Worm (Caenorhabditis elegans) whole organism, early embryonic: ENCODE measurements around the gene fbxa-183.
"Not testable (repeated sequence)": the region's sequence is repeated elsewhere in the genome, so short reads cannot be mapped to it uniquely, and the experiment has no call there.

Experiments
- B0310.2 ChIP-seq: sonication (generic microtip); optimal IDR thresholded peaks from 2 replicates; lab custom pipeline; 2016; ENCODE audit warnings: mild to moderate bottlenecking, missing genetic modification characterization, missing compliant biosample characterization
- F13C5.2 ChIP-seq: sonication (generic microtip); optimal IDR thresholded peaks from 2 replicates; lab custom pipeline; 2017; ENCODE audit warnings: mild to moderate bottlenecking, missing genetic modification characterization, inconsistent platforms, missing compliant biosample characterization
- aly-1 ChIP-seq: sonication (generic microtip); optimal IDR thresholded peaks from 2 replicates; lab custom pipeline; 2016; ENCODE audit warnings: missing genetic modification characterization, missing compliant biosample characterization
- ama-1 ChIP-seq: fragments of 150-350 bp; optimal IDR thresholded peaks from 2 replicates; lab custom pipeline; 2014
- ceh-13 ChIP-seq: fragments of 200-800 bp; sonication (Bioruptor generic); optimal IDR thresholded peaks from 2 replicates; lab custom pipeline; 2018; ENCODE audit warnings: mild to moderate bottlenecking, missing genetic modification characterization, missing compliant biosample characterization
- ceh-36 ChIP-seq: sonication (generic microtip); optimal IDR thresholded peaks from 2 replicates; lab custom pipeline; 2016; ENCODE audit warnings: missing genetic modification characterization, inconsistent platforms, missing compliant biosample characterization
- ets-7 ChIP-seq: sonication (generic microtip); optimal IDR thresholded peaks from 2 replicates; lab custom pipeline; 2016; ENCODE audit warnings: missing genotype, missing genetic modification characterization, missing compliant biosample characterization
- flt-1 ChIP-seq: fragments of 200-800 bp; sonication (Bioruptor generic); IDR thresholded peaks from 2 replicates; pipeline ENCODE4 v1.3.6; 2022; ENCODE audit warnings: missing genetic modification characterization, missing compliant biosample characterization
- hmbx-1 ChIP-seq: sonication (generic microtip); optimal IDR thresholded peaks from 2 replicates; lab custom pipeline; 2016; ENCODE audit warnings: mild to moderate bottlenecking, missing genetic modification characterization, missing compliant biosample characterization
- hmg-4 ChIP-seq: fragments of 200-800 bp; sonication (Bioruptor generic); optimal IDR thresholded peaks from 2 replicates; lab custom pipeline; 2018; ENCODE audit warnings: mild to moderate bottlenecking, missing genetic modification characterization, missing compliant biosample characterization
- hnd-1 ChIP-seq: sonication (generic microtip); optimal IDR thresholded peaks from 2 replicates; lab custom pipeline; 2016; ENCODE audit warnings: missing genetic modification characterization, missing compliant biosample characterization
- pes-1 ChIP-seq: fragments of 200-800 bp; sonication (Bioruptor generic); IDR thresholded peaks from 2 replicates; pipeline ENCODE4 v1.3.6; 2022; ENCODE audit warnings: missing genetic modification reagents, missing genetic modification characterization, missing compliant biosample characterization
- scrt-1 ChIP-seq: fragments of 200-800 bp; sonication (Bioruptor generic); IDR thresholded peaks from 2 replicates; pipeline ENCODE4 v1.3.6; 2022; ENCODE audit warnings: missing genetic modification characterization, missing compliant biosample characterization
- sea-1 ChIP-seq: fragments of 200-800 bp; sonication (Bioruptor generic); conservative IDR thresholded peaks from 2 replicates; pipeline ENCODE4 v1.3.6; 2022; ENCODE audit warnings: missing genetic modification characterization, missing compliant biosample characterization
- tbx-11 ChIP-seq: fragments of 200-800 bp; sonication (Bioruptor generic); IDR thresholded peaks from 2 replicates; pipeline ENCODE4 v1.3.6; 2022; ENCODE audit warnings: missing genetic modification characterization, missing compliant biosample characterization
- tbx-37 ChIP-seq: fragments of 200-800 bp; sonication (Bioruptor generic); conservative IDR thresholded peaks from 2 replicates; pipeline ENCODE4 v1.3.6; 2022; ENCODE audit warnings: missing genetic modification reagents, missing genetic modification characterization, missing compliant biosample characterization
- tra-4 ChIP-seq: sonication (generic microtip); optimal IDR thresholded peaks from 2 replicates; lab custom pipeline; 2017; ENCODE audit warnings: missing genetic modification characterization, missing compliant biosample characterization

fbxa-183 gene

ce11 chrV:5763787-5764186 lies 18.8 kb downstream of the fbxa-183 start, which contains the start of gene pgph-3:
Gene pgph-3 (minus strand): TSS chrV:5763846.
- TF ChIP-seq B0310.2 (no peak), ceh-36 (tag; lab: Kevin White, UChicago) (no peak), tbx-11 (GFP tag; lab: Robert Waterston, UW) (no peak), sea-1 (GFP tag; lab: Robert Waterston, UW) (no peak), ceh-13 (GFP tag; lab: Kevin White, UChicago) (no peak), scrt-1 (GFP tag; lab: Robert Waterston, UW) (no peak), ama-1 (no peak), flt-1 (no peak), pes-1 (no peak), aly-1 (no peak), tra-4 (no peak), hnd-1 (tag; lab: Kevin White, UChicago) (no peak), hmbx-1 (tag; lab: Kevin White, UChicago) (no peak), F13C5.2 (no peak), tbx-37 (no peak), ets-7 (tag; lab: Kevin White, UChicago) (no peak), hmg-4 (GFP tag; lab: Kevin White, UChicago) (no peak)

- no peak for TF ChIP-seq ama-1
- no peak for TF ChIP-seq sea-1 (GFP tag; lab: Robert Waterston, UW)
- TF ChIP-seq tra-4, result no peak
- TF ChIP-seq tbx-37, result no peak
- TF ChIP-seq tbx-11 (GFP tag; lab: Robert Waterston, UW), result no peak
- no peak for TF ChIP-seq ceh-13 (GFP tag; lab: Kevin White, UChicago)
- no peak for TF ChIP-seq flt-1
- TF ChIP-seq hnd-1 (tag; lab: Kevin White, UChicago), result no peak
- TF ChIP-seq pes-1, result no peak
These were observed 22.5 kb downstream of the fbxa-183 start, which contains the start of gene C53A3.1 for ce11 chrV:5760132-5760531. Gene C53A3.1 (minus strand): TSS chrV:5760232.

- TF ChIP-seq hmg-4 (GFP tag; lab: Kevin White, UChicago) (no peak), hmbx-1 (tag; lab: Kevin White, UChicago) (no peak), F13C5.2 (no peak), ceh-36 (tag; lab: Kevin White, UChicago) (no peak), tra-4 (no peak), aly-1 (no peak), tbx-37 (no peak), tbx-11 (GFP tag; lab: Robert Waterston, UW) (no peak), scrt-1 (GFP tag; lab: Robert Waterston, UW) (no peak), B0310.2 (no peak), ama-1 (no peak), hnd-1 (tag; lab: Kevin White, UChicago) (no peak), sea-1 (GFP tag; lab: Robert Waterston, UW) (no peak), pes-1 (no peak), ceh-13 (GFP tag; lab: Kevin White, UChicago) (no peak), flt-1 (no peak), ets-7 (tag; lab: Kevin White, UChicago) (no peak)
These were observed 23.8 kb downstream of the fbxa-183 start, which contains the start of gene C53A3.4 for ce11 chrV:5758780-5759179. Gene C53A3.4 (minus strand): TSS chrV:5758880.

ce11 chrV:5756193-5756592 lies 26.4 kb downstream of the fbxa-183 start, which contains the start of gene C53A3.3:
Gene C53A3.3 (plus strand): TSS chrV:5756493.
- TF ChIP-seq B0310.2, result no peak
- no peak for TF ChIP-seq tbx-11 (GFP tag; lab: Robert Waterston, UW)
- no peak for TF ChIP-seq aly-1
- TF ChIP-seq pes-1, result no peak
- TF ChIP-seq hnd-1 (tag; lab: Kevin White, UChicago), result no peak
- no peak for TF ChIP-seq F13C5.2
- TF ChIP-seq ceh-36 (tag; lab: Kevin White, UChicago), result no peak
- TF ChIP-seq hmg-4 (GFP tag; lab: Kevin White, UChicago), result no peak
- no peak for TF ChIP-seq tbx-37
- TF ChIP-seq hmbx-1 (tag; lab: Kevin White, UChicago), result no peak
- no peak for TF ChIP-seq tra-4
- TF ChIP-seq ama-1, result no peak
- no peak for TF ChIP-seq ets-7 (tag; lab: Kevin White, UChicago)
- no peak for TF ChIP-seq scrt-1 (GFP tag; lab: Robert Waterston, UW)
- TF ChIP-seq flt-1, result no peak
- TF ChIP-seq sea-1 (GFP tag; lab: Robert Waterston, UW), result no peak

- not testable (repeated sequence) for TF ChIP-seq sea-1 (GFP tag; lab: Robert Waterston, UW); F13C5.2; B0310.2
These were observed 27.3 kb downstream of the fbxa-183 start, which contains the start of gene K09H11.11 for ce11 chrV:5755203-5755693. Gene K09H11.11 (minus strand): TSS chrV:5755253.

- TF ChIP-seq ama-1 (no peak), pes-1 (no peak), hmbx-1 (tag; lab: Kevin White, UChicago) (no peak), hmg-4 (GFP tag; lab: Kevin White, UChicago) (no peak), tbx-37 (no peak), ceh-13 (GFP tag; lab: Kevin White, UChicago) (no peak), aly-1 (no peak), ets-7 (tag; lab: Kevin White, UChicago) (no peak), scrt-1 (GFP tag; lab: Robert Waterston, UW) (no peak)
These were observed 29.2 kb downstream of the fbxa-183 start, which contains the start of gene pgph-1 for ce11 chrV:5753432-5753831. Gene pgph-1 (minus strand): TSS chrV:5753532.

- no peak for TF ChIP-seq F13C5.2
- no peak for TF ChIP-seq sea-1 (GFP tag; lab: Robert Waterston, UW)
- no peak for TF ChIP-seq flt-1
- TF ChIP-seq pes-1, result no peak
- no peak for TF ChIP-seq ama-1
- no peak for TF ChIP-seq ets-7 (tag; lab: Kevin White, UChicago)
- TF ChIP-seq tbx-11 (GFP tag; lab: Robert Waterston, UW), result no peak
- no peak for TF ChIP-seq B0310.2
- TF ChIP-seq hnd-1 (tag; lab: Kevin White, UChicago), result no peak
- TF ChIP-seq ceh-13 (GFP tag; lab: Kevin White, UChicago), result no peak
- no peak for TF ChIP-seq aly-1
- no peak for TF ChIP-seq ceh-36 (tag; lab: Kevin White, UChicago)
- TF ChIP-seq hmg-4 (GFP tag; lab: Kevin White, UChicago), result no peak
- TF ChIP-seq hmbx-1 (tag; lab: Kevin White, UChicago), result no peak
These were observed 35.1 kb downstream of the fbxa-183 start, which contains the start of gene acds-10 for ce11 chrV:5747519-5747918. Gene acds-10 (plus strand): TSS chrV:5747819.
